Fruit fly (Drosophila melanogaster): ENCODE results near the gene spag4.

spag4 gene

DNA sequence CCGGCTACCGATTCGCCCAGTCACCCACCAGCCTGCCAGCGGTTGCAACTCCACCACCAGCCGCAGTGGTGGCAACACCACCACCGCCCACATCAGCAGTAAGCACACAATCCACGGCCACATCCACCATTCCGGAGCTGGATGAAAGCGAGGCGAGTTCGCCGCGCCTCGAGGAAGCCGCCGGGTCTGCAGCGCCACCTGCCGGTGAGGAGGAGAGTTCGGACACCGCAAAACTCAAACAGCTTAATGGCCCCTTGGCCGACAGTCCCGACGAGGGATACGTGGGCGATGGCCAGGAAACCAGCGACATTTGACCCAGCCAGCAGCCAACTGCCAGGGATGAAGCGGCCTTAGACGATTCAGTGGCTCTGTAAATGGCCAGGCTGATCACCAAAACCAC lies 12.6 kb upstream of the spag4 start:
- TF ChIP-seq CTCF (GFP tag; optimal IDR thresholded peaks at IDR 0.05) (peak; percentile 68), Ets97D (GFP tag; optimal IDR thresholded peaks at IDR 0.05) (no peak), HHEX (GFP tag; optimal IDR thresholded peaks at IDR 0.05) (no peak)

DNA sequence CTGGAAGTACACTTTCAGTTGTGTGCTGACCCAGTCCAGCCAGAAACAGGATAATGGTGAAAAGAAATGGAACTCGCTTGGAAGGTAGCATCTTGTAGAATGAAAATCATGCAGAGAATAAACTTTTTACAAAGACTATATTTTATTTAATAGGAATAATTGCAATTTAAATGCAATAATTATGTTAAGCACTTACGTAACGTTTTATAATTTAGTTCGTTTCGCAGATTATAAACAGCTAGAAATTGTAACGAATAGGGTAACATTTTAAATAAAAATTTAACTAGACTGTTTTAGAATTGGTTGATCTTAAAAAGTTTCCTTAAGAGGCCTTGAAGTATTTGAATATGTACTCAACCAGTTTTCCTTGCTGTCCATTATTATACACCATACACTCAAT lies 20.0 kb downstream of the spag4 start, which contains the start of gene Acp33A:
Acp33A (minus strand) TSS at position 101 of the 400 bp plus-strand sequence.
- TF ChIP-seq en (GFP tag; optimal IDR thresholded peaks at IDR 0.05) (no peak), fru (optimal IDR thresholded peaks at IDR 0.05) (no peak), CG16813 (GFP tag; IDR thresholded peaks at IDR 0.05; ENCODE audit: partially characterized antibody) (no peak), CG5180 (GFP tag; optimal IDR thresholded peaks at IDR 0.05) (no peak), lab (GFP tag; optimal IDR thresholded peaks at IDR 0.05) (no peak), CG10267 (tag; optimal IDR thresholded peaks at IDR 0.05) (no peak), CG17612 (GFP tag; IDR thresholded peaks at IDR 0.05) (no peak), fu2 (GFP tag; optimal IDR thresholded peaks at IDR 0.05) (no peak), Dip3 (GFP tag; optimal IDR thresholded peaks at IDR 0.05) (no peak), CG14014 (GFP tag; IDR thresholded peaks at IDR 0.05) (no peak), CG1024 (GFP tag; IDR thresholded peaks at IDR 0.05) (no peak), CG7357 (GFP tag; IDR thresholded peaks at IDR 0.05) (no peak), lov (optimal IDR thresholded peaks at IDR 0.05) (no peak), lov (GFP tag; IDR thresholded peaks at IDR 0.05) (no peak)

DNA sequence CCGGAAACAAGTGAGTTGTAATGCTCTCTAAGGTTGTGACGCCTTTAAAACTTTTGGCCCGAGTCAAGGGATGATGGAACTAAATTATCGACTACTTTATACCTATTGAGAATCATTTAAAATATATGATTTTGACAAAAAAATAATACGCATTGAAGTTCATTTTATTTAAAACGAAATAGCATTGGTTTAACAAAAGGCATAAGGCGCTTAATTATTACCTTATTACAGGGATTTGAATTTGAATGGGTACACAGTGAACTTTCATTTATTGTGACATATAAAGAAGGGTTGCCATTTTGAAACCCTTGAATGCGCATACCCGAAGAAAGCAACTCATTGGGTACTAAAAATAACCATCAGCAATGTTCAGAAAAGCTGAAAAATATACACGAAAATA lies 22.5 kb downstream of the spag4 start:
- TF ChIP-seq Blimp-1 (GFP tag; optimal IDR thresholded peaks at IDR 0.05) (peak; percentile 18), HLH3B (GFP tag; IDR thresholded peaks at IDR 0.05) (no peak), CG16779 (GFP tag; IDR thresholded peaks at IDR 0.05) (no peak), D (optimal IDR thresholded peaks at IDR 0.05) (no peak), D (GFP tag; optimal IDR thresholded peaks at IDR 0.05) (peak; percentile 6), CG2678 (tag; optimal IDR thresholded peaks at IDR 0.05) (peak; percentile 47), CG18599 (GFP tag; optimal IDR thresholded peaks at IDR 0.05) (peak; percentile 41), dpn (GFP tag; optimal IDR thresholded peaks at IDR 0.05) (peak in 1 of 2 experiments; percentile 6), dysf (GFP tag; IDR thresholded peaks at IDR 0.05) (0 out of 3 replicates have a peak, but pooled peaks have one; percentile 42), az2 (GFP tag; optimal IDR thresholded peaks at IDR 0.05) (peak; percentile 12), Meics (GFP tag; optimal IDR thresholded peaks at IDR 0.05) (no peak), CG7556 (GFP tag; optimal IDR thresholded peaks at IDR 0.05) (peak; percentile 46), lbe (GFP tag; optimal IDR thresholded peaks at IDR 0.05) (no peak), bab2 (GFP tag; optimal IDR thresholded peaks at IDR 0.05) (peak; percentile 8), Lim3 (GFP tag; IDR thresholded peaks at IDR 0.05) (no peak), grau (tag; optimal IDR thresholded peaks at IDR 0.05) (peak; percentile 43), scrt (GFP tag; optimal IDR thresholded peaks at IDR 0.05) (peak; percentile 13), unpg (GFP tag; optimal IDR thresholded peaks at IDR 0.05) (peak; percentile 13), CG30403 (GFP tag; optimal IDR thresholded peaks at IDR 0.05) (peak; percentile 12), CG11085 (GFP tag; IDR thresholded peaks at IDR 0.05) (no peak), dmrt99B (tag; optimal IDR thresholded peaks at IDR 0.05) (peak; percentile 56), CG31388 (GFP tag; optimal IDR thresholded peaks at IDR 0.05) (no peak), Poxn (GFP tag; IDR thresholded peaks at IDR 0.05) (no peak), CG8924 (tag; optimal IDR thresholded peaks at IDR 0.05) (peak; percentile 13), CG3847 (GFP tag; IDR thresholded peaks at IDR 0.05) (no peak), sisA (GFP tag; IDR thresholded peaks at IDR 0.05) (0 out of 2 replicates have a peak, but pooled peaks have one; percentile 9), CG2120 (GFP tag; optimal IDR thresholded peaks at IDR 0.05) (peak; percentile 15), tna (GFP tag; IDR thresholded peaks at IDR 0.05; ENCODE audit: partially characterized antibody) (no peak), CkIIα-i1 (GFP tag; IDR thresholded peaks at IDR 0.05) (no peak), CG17359 (tag; optimal IDR thresholded peaks at IDR 0.05) (peak; percentile 23), Xbp1 (GFP tag; optimal IDR thresholded peaks at IDR 0.05) (peak; percentile 26), CG14965 (GFP tag; optimal IDR thresholded peaks at IDR 0.05; ENCODE audit: borderline replicate concordance) (no peak), sens (GFP tag) (peak; percentile 36), CG17361 (GFP tag; IDR thresholded peaks at IDR 0.05) (peak; percentile 46; the same call in 1 of the 3 replicates)
